Fruit fly (Drosophila melanogaster): ENCODE results near the gene CG31643.

The CG31643 gene

dm6 chr2L:6078757-6079351 is 40.9 kb downstream of the CG31643 start (continued):
- TF ChIP-seq CG12769 (tag; optimal IDR thresholded peaks at IDR 0.05), result no peak
- peak; percentile 98 for TF ChIP-seq cwo (GFP tag; optimal IDR thresholded peaks at IDR 0.05)
- TF ChIP-seq pita (GFP tag; optimal IDR thresholded peaks at IDR 0.05), result no peak
- no peak for TF ChIP-seq Six4 (GFP tag; optimal IDR thresholded peaks at IDR 0.05)
- TF ChIP-seq ci (GFP tag; IDR thresholded peaks at IDR 0.05), result no peak; the same call in 2 of the 3 replicates
- TF ChIP-seq Usf (GFP tag; optimal IDR thresholded peaks at IDR 0.05), result no peak
- TF ChIP-seq maf-S (GFP tag; optimal IDR thresholded peaks at IDR 0.05), result no peak
- TF ChIP-seq CG11560 (tag; IDR thresholded peaks at IDR 0.05), result no peak
- TF ChIP-seq CG12942 (GFP tag; optimal IDR thresholded peaks at IDR 0.05), result no peak
- TF ChIP-seq Stat92E (GFP tag; optimal IDR thresholded peaks at IDR 0.05), result peak in 1 of 3 experiments; percentile 47
- TF ChIP-seq CG11093 (GFP tag; IDR thresholded peaks at IDR 0.05), result no peak
- TF ChIP-seq Dp (GFP tag; optimal IDR thresholded peaks at IDR 0.05), result no peak
- TF ChIP-seq Nf-YB (GFP tag; optimal IDR thresholded peaks at IDR 0.05), result peak; percentile 31
- TF ChIP-seq ham (GFP tag; IDR thresholded peaks at IDR 0.05), result no peak
- no peak for TF ChIP-seq vnd (GFP tag; IDR thresholded peaks at IDR 0.05; ENCODE audit: partially characterized antibody)
- TF ChIP-seq Lim3 (GFP tag; IDR thresholded peaks at IDR 0.05), result no peak
- no peak for TF ChIP-seq pzg (GFP tag; optimal IDR thresholded peaks at IDR 0.05)
- no peak for TF ChIP-seq ab (GFP tag; optimal IDR thresholded peaks at IDR 0.05)
- TF ChIP-seq dan (GFP tag; IDR thresholded peaks at IDR 0.05), result no peak
- TF ChIP-seq CG16863 (GFP tag; optimal IDR thresholded peaks at IDR 0.05), result no peak
- no peak for TF ChIP-seq Oli (tag; optimal IDR thresholded peaks at IDR 0.05)
- peak; percentile 59; the same call in 1 of the 2 replicates for TF ChIP-seq CG4360 (GFP tag; IDR thresholded peaks at IDR 0.05)
- TF ChIP-seq shn (GFP tag; optimal IDR thresholded peaks at IDR 0.05), result no peak
- TF ChIP-seq jigr1 (GFP tag; IDR thresholded peaks at IDR 0.05), result no peak
- no peak for TF ChIP-seq CG4854 (GFP tag; optimal IDR thresholded peaks at IDR 0.05)
- peak; percentile 3 for TF ChIP-seq CG3163 (GFP tag; optimal IDR thresholded peaks at IDR 0.05)
- peak; percentile 10 to 83 for TF ChIP-seq Trl (optimal IDR thresholded peaks at IDR 0.05)
- no peak for TF ChIP-seq Trl (GFP tag; optimal IDR thresholded peaks at IDR 0.05)
- TF ChIP-seq CG10267 (tag; optimal IDR thresholded peaks at IDR 0.05), result no peak
- no peak for TF ChIP-seq toy (GFP tag; IDR thresholded peaks at IDR 0.05)
- TF ChIP-seq seq (GFP tag; IDR thresholded peaks at IDR 0.05), result no peak
- no peak for TF ChIP-seq Dad (GFP tag; optimal IDR thresholded peaks at IDR 0.05)
- TF ChIP-seq sr (GFP tag; IDR thresholded peaks at IDR 0.05), result no peak
- TF ChIP-seq CG5180 (GFP tag; optimal IDR thresholded peaks at IDR 0.05), result peak; percentile 2
- no peak for TF ChIP-seq gce (GFP tag; IDR thresholded peaks at IDR 0.05)
- TF ChIP-seq run (tag; optimal IDR thresholded peaks at IDR 0.05), result no peak
- no peak for TF ChIP-seq CG10654 (GFP tag; optimal IDR thresholded peaks at IDR 0.05)
- TF ChIP-seq CG32767 (GFP tag; IDR thresholded peaks at IDR 0.05), result no peak; the same call in 1 of the 2 replicates
- no peak for TF ChIP-seq CG11696 (GFP tag; IDR thresholded peaks at IDR 0.05)
- peak; percentile 64 for TF ChIP-seq stwl (tag; optimal IDR thresholded peaks at IDR 0.05)
- TF ChIP-seq wor (GFP tag; IDR thresholded peaks at IDR 0.05), result no peak
- TF ChIP-seq slbo (GFP tag; IDR thresholded peaks at IDR 0.05), result no peak
- TF ChIP-seq CG12744 (GFP tag; optimal IDR thresholded peaks at IDR 0.05), result no peak
- TF ChIP-seq Hsf (GFP tag; optimal IDR thresholded peaks at IDR 0.05), result no peak
- no peak for TF ChIP-seq CG8290 (GFP tag; optimal IDR thresholded peaks at IDR 0.05)
- TF ChIP-seq CG8290 (tag; optimal IDR thresholded peaks at IDR 0.05), result no peak
- TF ChIP-seq sd (tag; optimal IDR thresholded peaks at IDR 0.05), result no peak
- TF ChIP-seq CG14710 (tag; optimal IDR thresholded peaks at IDR 0.05), result peak; percentile 27
- no peak for TF ChIP-seq Rx (GFP tag; IDR thresholded peaks at IDR 0.05)
- TF ChIP-seq Tbp (GFP tag; optimal IDR thresholded peaks at IDR 0.05), result peak; percentile 57
- TF ChIP-seq unc-4 (GFP tag; IDR thresholded peaks at IDR 0.05; ENCODE audit: partially characterized antibody), result no peak
- TF ChIP-seq gt (GFP tag; IDR thresholded peaks at IDR 0.05), result no peak

Measured in whole organism, embryonic.